Worm (Caenorhabditis elegans) whole organism, L4 larva: Measurements from ENCODE around the gene cone-1.

Experiments used
- F10B5.3 ChIP-seq: sonication (generic microtip); optimal IDR thresholded peaks from 2 replicates; lab custom pipeline; 2016; ENCODE audit warnings: mild to moderate bottlenecking, missing genetic modification characterization, missing compliant biosample characterization
- F26F4.8 ChIP-seq: fragments of 200-800 bp; sonication (Bioruptor generic); conservative IDR thresholded peaks from 2 replicates; pipeline ENCODE4 v1.3.6; 2022; ENCODE audit warnings: missing genetic modification characterization, missing compliant biosample characterization
- F37D6.2 ChIP-seq: sonication (generic microtip); optimal IDR thresholded peaks from 2 replicates; lab custom pipeline; 2016; ENCODE audit warnings: mild to moderate bottlenecking, missing genetic modification characterization, missing compliant biosample characterization
- F49E8.2 ChIP-seq: sonication (generic microtip); optimal IDR thresholded peaks from 2 replicates; lab custom pipeline; 2016; ENCODE audit warnings: missing compliant biosample characterization, mild to moderate bottlenecking, missing genetic modification characterization, borderline replicate concordance
- T26A8.4 ChIP-seq: fragments of 200-800 bp; sonication (Bioruptor generic); IDR thresholded peaks from 2 replicates; pipeline ENCODE4 v1.3.6; 2022; ENCODE audit warnings: missing genetic modification characterization, missing compliant biosample characterization
- Y48G9A.11 ChIP-seq: fragments of 200-800 bp; sonication (Bioruptor generic); IDR thresholded peaks from 2 replicates; pipeline ENCODE4 v1.3.6; 2022; ENCODE audit warnings: missing genetic modification reagents, missing genetic modification characterization, missing compliant biosample characterization
- Y5F2A.4 ChIP-seq: fragments of 200-800 bp; sonication (Bioruptor generic); optimal IDR thresholded peaks from 2 replicates; lab custom pipeline; 2018; ENCODE audit warnings: mild to moderate bottlenecking, missing genetic modification characterization, missing compliant biosample characterization
- Y75B8A.6 ChIP-seq: fragments of 200-800 bp; sonication (Bioruptor generic); IDR thresholded peaks from 2 replicates; pipeline ENCODE4 v1.3.6; 2022; ENCODE audit warnings: missing genetic modification reagents, missing genetic modification characterization, missing compliant biosample characterization
- ZK546.5 ChIP-seq, 2 experiments: sonication (generic microtip); optimal IDR thresholded peaks; 2 replicates each; lab custom pipeline; 2017; ENCODE audit warnings: missing biosample characterization in 2 of 2, missing genetic modification characterization in 2 of 2
- aha-1 ChIP-seq: fragments of 150-350 bp; peaks from one replicate; lab custom pipeline; 2014; ENCODE audit warnings: missing biosample characterization, missing genetic modification characterization
- aly-2 ChIP-seq: sonication (generic microtip); optimal IDR thresholded peaks from 2 replicates; lab custom pipeline; 2018; ENCODE audit warnings: missing biosample characterization, missing genetic modification characterization
- arid-1 ChIP-seq: fragments of 200-800 bp; sonication (Bioruptor generic); conservative IDR thresholded peaks from 2 replicates; pipeline ENCODE4 v1.3.6; 2022; ENCODE audit warnings: missing genetic modification reagents, missing genetic modification characterization, missing compliant biosample characterization
- attf-4 ChIP-seq: sonication (generic microtip); optimal IDR thresholded peaks from 3 replicates; lab custom pipeline; 2017; ENCODE audit warnings: missing biosample characterization, missing genetic modification characterization
- ceh-20 ChIP-seq: fragments of 200-800 bp; sonication (Bioruptor generic); IDR thresholded peaks from 2 replicates; pipeline ENCODE4 v1.3.6; 2022; ENCODE audit warnings: missing genetic modification reagents, missing genetic modification characterization, missing compliant biosample characterization
- ceh-28 ChIP-seq: fragments of 150-350 bp; optimal IDR thresholded peaks from 2 replicates; lab custom pipeline; 2014; ENCODE audit warnings: missing biosample characterization, missing genetic modification reagents, missing genetic modification characterization
- ceh-32 ChIP-seq: sonication (generic microtip); optimal IDR thresholded peaks from 2 replicates; lab custom pipeline; 2016; ENCODE audit warnings: mild to moderate bottlenecking, missing genetic modification characterization, missing compliant biosample characterization; ENCODE audit not compliant: poor library complexity
- ces-1 ChIP-seq: fragments of 150-350 bp; sonication (generic microtip); optimal IDR thresholded peaks from 4 replicates; lab custom pipeline; 2014; ENCODE audit warnings: missing biosample characterization, missing genetic modification reagents, missing genetic modification characterization
- cey-2 ChIP-seq: sonication (generic microtip); optimal IDR thresholded peaks from 3 replicates; lab custom pipeline; 2017; ENCODE audit warnings: missing genetic modification characterization, mild to moderate bottlenecking, missing compliant biosample characterization, antibody characterized with exemption, borderline replicate concordance; ENCODE audit not compliant: insufficient read depth
- ctbp-1 ChIP-seq: fragments of 200-800 bp; sonication (Bioruptor generic); IDR thresholded peaks from 2 replicates; pipeline ENCODE4 v1.3.6; 2022; ENCODE audit warnings: missing genetic modification reagents, missing genetic modification characterization, missing compliant biosample characterization
- daf-8 ChIP-seq: fragments of 200-800 bp; sonication (Bioruptor generic); IDR thresholded peaks from 2 replicates; pipeline ENCODE4 v1.3.6; 2022; ENCODE audit warnings: missing genetic modification characterization, missing compliant biosample characterization
- dmd-6 ChIP-seq: fragments of 200-800 bp; sonication (Bioruptor generic); IDR thresholded peaks from 2 replicates; pipeline ENCODE4 v1.3.6; 2022; ENCODE audit warnings: missing genetic modification reagents, missing genetic modification characterization, missing compliant biosample characterization
- fkh-10 ChIP-seq: fragments of 150-350 bp; optimal IDR thresholded peaks from 2 replicates; lab custom pipeline; 2014; ENCODE audit warnings: missing biosample characterization, missing genetic modification reagents, missing genetic modification characterization
- hif-1 ChIP-seq, 2 experiments: sonication (generic microtip); optimal IDR thresholded peaks; 2 replicates each; lab custom pipeline; 2016 to 2017; ENCODE audit warnings: missing compliant biosample characterization in 2 of 2, missing genetic modification characterization in 2 of 2, missing genetic modification reagents in 2 of 2, missing genotype in 2 of 2, mild to moderate bottlenecking in 1 of 2
- hlh-11 ChIP-seq: fragments of 200-800 bp; sonication (Bioruptor generic); optimal IDR thresholded peaks from 2 replicates; lab custom pipeline; 2018; ENCODE audit warnings: mild to moderate bottlenecking, missing genetic modification characterization, missing compliant biosample characterization
- hlh-30 ChIP-seq: sonication (generic microtip); optimal IDR thresholded peaks from 2 replicates; lab custom pipeline; 2017; ENCODE audit warnings: antibody characterized with exemption, mild to moderate bottlenecking, missing genetic modification characterization, missing compliant biosample characterization; ENCODE audit not compliant: insufficient read depth
- jun-1 ChIP-seq: fragments of 150-350 bp; optimal IDR thresholded peaks from 2 replicates; lab custom pipeline; 2014; ENCODE audit warnings: missing biosample characterization, missing genetic modification reagents, missing genetic modification characterization
- lin-13 ChIP-seq: fragments of 150-350 bp; optimal IDR thresholded peaks from 2 replicates; lab custom pipeline; 2014; ENCODE audit warnings: missing biosample characterization, missing genetic modification reagents, missing genetic modification characterization
- lin-38 ChIP-seq: fragments of 200-800 bp; sonication (Bioruptor generic); IDR thresholded peaks from 2 replicates; pipeline ENCODE4 v1.3.6; 2022; ENCODE audit warnings: missing genetic modification reagents, missing genetic modification characterization, missing compliant biosample characterization
- madf-5 ChIP-seq, 2 experiments: fragments of 200-800 bp; sonication (Bioruptor generic); IDR thresholded peaks; 2 replicates each; pipeline ENCODE4 v1.3.6; 2022; ENCODE audit warnings: missing compliant biosample characterization in 2 of 2, missing genetic modification characterization in 2 of 2
- mdl-1 ChIP-seq, 2 experiments: fragments of 150-350 bp in 1 of 2; sonication (generic microtip) in 1 of 2; optimal IDR thresholded peaks; 2 replicates each; lab custom pipeline; 2014 to 2017; ENCODE audit warnings: missing biosample characterization in 2 of 2, missing genetic modification characterization in 2 of 2
- mxl-2 ChIP-seq: fragments of 200-800 bp; sonication (Bioruptor generic); conservative IDR thresholded peaks from 2 replicates; pipeline ENCODE4 v1.3.6; 2022; ENCODE audit warnings: missing genetic modification reagents, missing genetic modification characterization, missing compliant biosample characterization
- mxl-3 ChIP-seq: fragments of 200-800 bp; sonication (Bioruptor generic); optimal IDR thresholded peaks from 2 replicates; lab custom pipeline; 2018; ENCODE audit warnings: mild to moderate bottlenecking, missing genetic modification characterization, missing compliant biosample characterization
- nhr-102 ChIP-seq: sonication (generic microtip); optimal IDR thresholded peaks from 2 replicates; lab custom pipeline; 2016; ENCODE audit warnings: mild to moderate bottlenecking, missing genetic modification characterization, moderate library complexity, missing compliant biosample characterization
- nhr-11 ChIP-seq: fragments of 150-350 bp; optimal IDR thresholded peaks from 2 replicates; lab custom pipeline; 2014; ENCODE audit warnings: missing biosample characterization, missing genetic modification characterization
- nhr-28 ChIP-seq: fragments of 150-350 bp; optimal IDR thresholded peaks from 2 replicates; lab custom pipeline; 2014; ENCODE audit warnings: missing biosample characterization, missing genetic modification characterization
- nhr-48 ChIP-seq: sonication (generic microtip); optimal IDR thresholded peaks from 2 replicates; lab custom pipeline; 2016; ENCODE audit warnings: mild to moderate bottlenecking, missing genetic modification characterization, missing compliant biosample characterization
- nhr-6 ChIP-seq: fragments of 150-350 bp; optimal IDR thresholded peaks from 2 replicates; lab custom pipeline; 2014; ENCODE audit warnings: missing biosample characterization, missing genetic modification characterization
- nhr-77 ChIP-seq: fragments of 150-350 bp; optimal IDR thresholded peaks from 2 replicates; lab custom pipeline; 2014; ENCODE audit warnings: missing biosample characterization, missing genetic modification characterization
- rbr-2 ChIP-seq: sonication (generic microtip); optimal IDR thresholded peaks from 2 replicates; lab custom pipeline; 2016; ENCODE audit warnings: missing genotype, missing genetic modification characterization, missing compliant biosample characterization
- spr-3 ChIP-seq: fragments of 200-800 bp; sonication (Bioruptor generic); optimal IDR thresholded peaks from 2 replicates; lab custom pipeline; 2018; ENCODE audit warnings: mild to moderate bottlenecking, missing genetic modification characterization, missing compliant biosample characterization
- tag-97 ChIP-seq: fragments of 200-800 bp; sonication (Bioruptor generic); IDR thresholded peaks from 2 replicates; pipeline ENCODE4 v1.3.6; 2022; ENCODE audit warnings: missing genetic modification characterization, missing compliant biosample characterization
- unc-62 ChIP-seq, 3 experiments: fragments of 150-350 bp in 1 of 3; sonication (generic microtip); optimal IDR thresholded peaks in 2 of 3; peaks in 1 of 3; 1 replicate in 1 of 3; 2 replicates in 2 of 3; lab custom pipeline; 2014 to 2017; ENCODE audit warnings: missing biosample characterization in 3 of 3, missing genetic modification characterization in 3 of 3, missing genetic modification reagents in 3 of 3, missing genotype in 1 of 3
- zag-1 ChIP-seq: fragments of 150-350 bp; optimal IDR thresholded peaks from 2 replicates; lab custom pipeline; 2014; ENCODE audit warnings: missing biosample characterization, missing genetic modification characterization
- ztf-7 ChIP-seq: fragments of 150-350 bp; optimal IDR thresholded peaks from 2 replicates; lab custom pipeline; 2014; ENCODE audit warnings: missing biosample characterization, missing genetic modification characterization

cone-1 gene

ce11 chrIII:2576360-2577259, 46.2 kb downstream of the cone-1 start (continued):
- TF ChIP-seq nhr-77 (peak; percentile 5), fkh-10 (GFP tag; lab: Kevin White, UChicago) (peak; percentile 9), T26A8.4 (no peak), rbr-2 (tag; lab: Kevin White, UChicago) (peak; percentile 75), nhr-28 (tag; lab: Kevin White, UChicago) (peak; percentile 52), hlh-11 (tag; lab: Kevin White, UChicago) (peak; percentile 72), nhr-102 (tag; lab: Kevin White, UChicago) (no peak), lin-38 (GFP tag; lab: Robert Waterston, UW) (peak; percentile 50), F37D6.2 (peak; percentile 59), aha-1 (tag; lab: Kevin White, UChicago) (peak; percentile 42), lin-13 (GFP tag; lab: Kevin White, UChicago) (peak; percentile 62), nhr-6 (tag; lab: Kevin White, UChicago) (peak; percentile 16), madf-5 (GFP tag; IDR thresholded peaks at IDR 0.05; lab: Robert Waterston, UW) (no peak), daf-8 (GFP tag; lab: Robert Waterston, UW) (no peak), ceh-20 (peak; percentile 65; the same call in 1 of the 2 replicates), arid-1 (GFP tag; lab: Robert Waterston, UW) (no peak), ZK546.5 (tag; optimal IDR thresholded peaks at IDR 0.05; lab: Kevin White, UChicago) (no peak), ztf-7 (no peak), ceh-28 (tag; lab: Kevin White, UChicago) (peak; percentile 67), Y75B8A.6 (GFP tag; lab: Robert Waterston, UW) (no peak), ctbp-1 (GFP tag; lab: Robert Waterston, UW) (peak; percentile 30; the same call in 1 of the 2 replicates), hlh-30 (tag; lab: Kevin White, UChicago) (peak; percentile 66), hif-1 (tag; optimal IDR thresholded peaks at IDR 0.05; lab: Kevin White, UChicago) (peak in 1 of 2 experiments; percentile 59), nhr-48 (tag; lab: Kevin White, UChicago) (peak; percentile 11), dmd-6 (GFP tag; lab: Robert Waterston, UW) (peak; percentile 51)

- TF ChIP-seq ces-1 (GFP tag; lab: Kevin White, UChicago) (no peak), aha-1 (tag; lab: Kevin White, UChicago) (peak; percentile 52)
Observed at ce11 chrIII:2577982-2578381, 47.6 kb downstream of the cone-1 start.

ce11 chrIII:2578563-2578962, 48.1 kb downstream of the cone-1 start:
- TF ChIP-seq mxl-2 (no peak), F49E8.2 (no peak), rbr-2 (tag; lab: Kevin White, UChicago) (peak; percentile 18), attf-4 (tag; lab: Kevin White, UChicago) (no peak), nhr-11 (tag; lab: Kevin White, UChicago) (no peak), nhr-102 (tag; lab: Kevin White, UChicago) (no peak), ceh-32 (no peak), nhr-6 (tag; lab: Kevin White, UChicago) (peak; percentile 63), arid-1 (GFP tag; lab: Robert Waterston, UW) (no peak), nhr-77 (no peak), F26F4.8 (no peak), spr-3 (no peak), F37D6.2 (no peak), nhr-48 (tag; lab: Kevin White, UChicago) (no peak), Y48G9A.11 (no peak), Y5F2A.4 (no peak), mxl-3 (peak; percentile 49), aly-2 (tag; lab: Kevin White, UChicago) (no peak), mdl-1 (tag; optimal IDR thresholded peaks at IDR 0.05; lab: Kevin White, UChicago) (peak in 1 of 2 experiments; percentile 63), unc-62 (GFP tag; optimal IDR thresholded peaks at IDR 0.05 in 1 of 2; lab: Kevin White, UChicago) (no peak), unc-62 (tag; optimal IDR thresholded peaks at IDR 0.05; lab: Kevin White, UChicago) (no peak), jun-1 (tag; lab: Kevin White, UChicago) (no peak), cey-2 (tag; lab: Kevin White, UChicago) (no peak), lin-38 (GFP tag; lab: Robert Waterston, UW) (no peak), F10B5.3 (tag; lab: Kevin White, UChicago) (no peak), tag-97 (no peak), zag-1 (tag; lab: Kevin White, UChicago) (no peak), ceh-28 (tag; lab: Kevin White, UChicago) (no peak), hlh-11 (tag; lab: Kevin White, UChicago) (peak; percentile 66)
